Worm (Caenorhabditis elegans): ENCODE results near the gene ape-1.

The ape-1 gene

DNA sequence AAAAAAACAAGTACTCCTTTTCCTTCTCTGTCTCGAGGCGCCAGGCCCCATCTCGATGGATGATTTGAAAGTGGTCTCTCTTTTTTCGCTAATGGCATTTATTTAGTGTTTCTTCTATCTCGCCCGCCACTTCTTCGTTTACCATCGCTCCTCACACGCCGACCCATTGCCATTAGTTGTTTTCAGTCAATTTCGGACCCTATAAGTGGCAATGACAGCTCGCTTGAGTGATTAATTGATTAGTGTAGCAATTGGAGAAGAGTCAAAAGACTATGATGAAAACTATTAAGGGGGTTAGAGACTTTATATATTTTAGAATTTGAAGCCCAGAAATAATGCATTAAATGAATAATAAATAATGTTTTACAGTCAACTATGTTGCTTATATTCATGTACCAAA, 30.6 kb downstream of the ape-1 start:
- no peak for TF ChIP-seq unc-62 (GFP tag; optimal IDR thresholded peaks at IDR 0.05)

DNA sequence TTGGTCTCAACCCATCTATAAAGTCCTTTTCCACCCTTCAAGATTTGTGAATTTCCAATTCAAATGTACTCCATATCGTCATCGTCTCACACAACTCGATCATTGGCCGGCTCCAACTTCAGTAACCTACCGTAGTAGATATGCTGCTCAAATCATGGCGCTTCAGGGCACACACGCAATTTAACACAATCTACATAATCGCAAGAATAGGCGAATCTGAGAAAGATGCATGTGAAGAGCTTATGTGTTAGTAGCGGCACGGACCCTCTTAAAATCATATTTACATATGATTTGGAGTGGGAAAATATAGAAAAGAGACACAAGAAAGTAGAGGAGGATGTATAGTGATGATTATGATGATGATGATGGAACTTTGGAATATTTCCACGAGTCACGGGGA, 36.0 kb downstream of the ape-1 start:
- TF ChIP-seq unc-62 (GFP tag; optimal IDR thresholded peaks at IDR 0.05): no peak

DNA sequence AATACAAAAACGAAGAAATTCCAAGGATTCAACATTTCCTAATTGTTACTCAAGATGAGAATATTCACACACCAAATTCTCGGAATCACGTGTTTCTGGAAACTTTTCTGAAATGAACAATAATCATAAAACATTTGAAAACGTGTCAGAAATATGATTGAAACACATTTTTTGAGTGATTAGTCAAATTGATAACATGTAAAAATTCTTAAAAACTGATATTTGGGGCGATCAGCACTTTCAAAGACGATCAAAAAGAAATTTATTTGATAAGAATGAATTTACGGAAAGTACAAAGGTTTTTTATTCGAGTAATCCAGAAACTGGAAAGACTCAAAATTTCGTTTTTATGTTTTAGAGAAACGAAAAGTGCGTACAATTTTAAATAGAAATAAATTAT, 40.1 kb downstream of the ape-1 start, which contains the start of gene tre-3:
Gene tre-3, minus strand, starts transcription at position 107 of the 400 bp plus-strand sequence.
- TF ChIP-seq unc-62 (GFP tag; optimal IDR thresholded peaks at IDR 0.05): no peak

DNA sequence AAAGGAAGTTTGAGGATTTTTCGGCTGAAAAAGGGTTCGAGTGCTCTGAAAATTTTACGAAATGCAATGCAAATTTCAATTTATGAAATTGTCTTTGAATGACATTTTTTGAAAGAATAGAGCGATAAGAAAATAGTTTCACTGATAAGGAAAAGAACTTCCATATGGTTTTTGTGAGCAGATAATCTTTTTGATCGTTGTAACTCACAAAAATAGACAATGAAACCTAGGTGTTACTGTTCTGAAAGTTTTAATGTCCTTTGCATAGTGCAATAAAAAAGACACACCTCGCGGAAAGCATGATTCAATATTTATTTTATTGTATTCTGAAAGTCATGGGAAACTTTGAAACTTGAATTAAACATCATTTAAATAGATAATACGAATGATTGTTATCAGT, 41.2 kb downstream of the ape-1 start:
- no peak for TF ChIP-seq unc-62 (GFP tag; optimal IDR thresholded peaks at IDR 0.05)

DNA sequence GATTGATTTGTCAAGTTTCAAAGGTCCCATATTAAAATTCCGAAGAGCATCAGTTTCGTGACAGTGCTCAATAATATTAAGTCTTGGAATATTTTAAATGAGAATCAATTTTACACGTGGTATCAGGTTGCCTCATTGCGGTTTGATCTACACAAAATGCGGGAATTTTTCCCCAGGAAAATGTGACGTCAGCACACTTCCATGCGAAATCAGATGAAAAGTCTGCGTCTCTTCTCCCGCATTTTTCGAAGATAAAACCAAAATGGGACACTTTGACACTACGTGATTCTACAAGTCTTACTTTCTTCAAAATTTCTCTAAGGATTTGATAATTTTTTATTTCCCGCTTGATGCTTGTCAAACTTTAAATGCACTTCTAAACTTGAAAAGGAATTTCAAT, 47.1 kb downstream of the ape-1 start:
- no peak for TF ChIP-seq unc-62 (GFP tag; optimal IDR thresholded peaks at IDR 0.05)

DNA sequence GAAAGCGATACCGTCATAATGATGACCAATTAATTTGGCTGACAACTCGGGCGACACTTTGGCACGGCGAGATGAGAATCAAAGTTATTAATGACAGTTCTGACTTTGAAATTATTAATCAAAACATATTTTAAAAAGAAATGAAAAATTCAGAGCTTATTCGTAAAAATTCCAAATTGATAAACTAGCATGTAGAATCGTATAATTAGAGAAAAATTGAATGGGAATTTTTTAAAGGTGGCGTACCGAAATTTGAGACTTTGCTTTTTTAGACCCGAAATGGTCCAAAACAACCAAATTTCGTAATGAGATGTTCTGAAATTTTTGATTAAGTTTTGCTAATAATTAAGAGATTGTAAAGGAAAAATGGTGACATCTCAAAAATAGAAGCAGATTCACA, 50.2 kb downstream of the ape-1 start, which contains the start of gene daf-11:
Gene daf-11, minus strand, starts transcription at position 101 of the 400 bp plus-strand sequence.
- no peak for TF ChIP-seq unc-62 (GFP tag; optimal IDR thresholded peaks at IDR 0.05)

DNA sequence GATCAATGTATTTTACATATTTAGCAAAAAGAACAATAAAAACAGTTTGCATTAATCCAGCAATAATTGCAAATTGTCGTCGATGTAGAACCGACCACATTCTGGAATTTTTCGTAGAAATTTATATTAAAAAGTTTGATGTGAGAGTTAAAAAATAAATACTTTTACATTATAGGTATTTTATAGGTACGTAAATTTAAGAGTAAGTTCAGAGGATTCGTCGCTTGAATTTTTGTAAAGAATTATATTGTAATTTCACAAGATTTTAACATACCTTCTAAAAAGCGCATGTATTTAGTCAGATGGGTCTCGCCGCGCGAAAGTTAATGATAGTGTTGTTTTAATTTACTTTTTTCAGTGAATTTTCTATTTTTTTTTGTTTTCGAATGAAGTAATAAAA, 54.3 kb downstream of the ape-1 start, which contains the start of gene rhr-2:
Gene rhr-2, minus strand, starts transcription at position 101 of the 400 bp plus-strand sequence.
- no peak for TF ChIP-seq unc-62 (GFP tag; optimal IDR thresholded peaks at IDR 0.05)

DNA sequence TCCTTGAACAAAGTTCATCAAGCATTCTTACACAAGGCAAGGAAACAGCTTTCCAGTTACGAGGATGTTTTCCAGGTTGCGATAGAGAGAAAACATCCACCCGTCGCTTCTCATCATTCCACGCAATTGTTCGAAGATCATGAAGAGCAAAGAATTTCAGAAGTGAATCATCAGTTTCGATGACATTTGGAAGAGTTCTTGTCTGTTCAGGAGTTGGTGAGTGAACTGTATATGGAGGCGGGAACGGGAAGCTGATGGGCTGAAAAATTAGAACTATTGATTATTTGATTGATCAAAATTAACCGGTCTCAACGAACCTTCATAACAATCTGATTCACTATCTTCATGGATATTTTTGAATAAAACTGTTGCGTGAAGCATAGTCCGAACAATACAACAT, 56.3 kb downstream of the ape-1 start:
- no peak for TF ChIP-seq unc-62 (GFP tag; optimal IDR thresholded peaks at IDR 0.05)

DNA sequence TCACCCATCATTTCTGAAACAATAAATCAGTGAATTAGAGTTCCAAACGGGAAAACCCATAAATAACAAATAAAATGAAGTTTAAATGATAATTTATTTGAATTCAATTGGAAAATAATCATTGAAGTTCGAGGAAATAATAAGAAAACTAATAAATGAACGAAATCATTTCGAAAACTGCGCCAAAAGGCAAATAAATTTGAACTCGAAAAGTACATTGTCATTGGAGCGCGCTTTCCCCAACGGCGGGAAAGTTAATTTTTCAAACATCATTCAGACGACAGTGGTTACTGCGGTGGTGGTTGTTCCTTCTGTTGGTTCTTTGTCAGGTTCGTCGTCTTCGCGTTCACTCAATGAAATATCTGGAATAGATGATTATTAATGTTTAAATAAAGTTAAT, 57.7 kb downstream of the ape-1 start, which contains the start of gene npp-22:
Gene npp-22, minus strand, starts transcription at position 13 of the 400 bp plus-strand sequence.
- TF ChIP-seq unc-62 (GFP tag; optimal IDR thresholded peaks at IDR 0.05): no peak

Measured in whole organism, dauer.